Fruit fly (Drosophila melanogaster): ENCODE results near the gene Appl.
"Not testable (repeated sequence)": the region's sequence is repeated elsewhere in the genome, so short reads cannot be mapped to it uniquely, and the experiment has no call there.

Gene Appl

dm6 chrX:529724-530603 lies at the start of gene Appl, which contains the start of gene CG4293:
Appl (plus strand) TSS chrX:530501.
CG4293 (minus strand) TSS chrX:530291.
- TF ChIP-seq psq (optimal IDR thresholded peaks at IDR 0.05) (no peak), h (optimal IDR thresholded peaks at IDR 0.05) (no peak), ttk (optimal IDR thresholded peaks at IDR 0.05) (no peak), Myc (optimal IDR thresholded peaks at IDR 0.05) (no peak), Sin3A (optimal IDR thresholded peaks at IDR 0.05) (no peak), insv (optimal IDR thresholded peaks at IDR 0.05) (no peak)

- TF ChIP-seq h, insv, psq (optimal IDR thresholded peaks at IDR 0.05): not testable (repeated sequence)
These were observed 48.7 kb upstream of the Appl start, which contains the start of gene CG3176 for dm6 chrX:481642-482041. CG3176 (plus strand) TSS chrX:481862.

- no peak for TF ChIP-seq psq (optimal IDR thresholded peaks at IDR 0.05)
- no peak for TF ChIP-seq insv (optimal IDR thresholded peaks at IDR 0.05)
- TF ChIP-seq Myc (optimal IDR thresholded peaks at IDR 0.05) = no peak
- TF ChIP-seq Sin3A (optimal IDR thresholded peaks at IDR 0.05) = no peak
- TF ChIP-seq h (optimal IDR thresholded peaks at IDR 0.05) = no peak
- TF ChIP-seq ttk (optimal IDR thresholded peaks at IDR 0.05) = no peak
These were observed 42.8 kb upstream of the Appl start, which contains the start of the genes CG18273 and CG3156 for dm6 chrX:487517-487957. CG18273 (minus strand) TSS chrX:487581. CG3156 (plus strand) TSS chrX:487878.

- no peak for TF ChIP-seq Sin3A (optimal IDR thresholded peaks at IDR 0.05)
- TF ChIP-seq ttk (optimal IDR thresholded peaks at IDR 0.05) = no peak
- no peak for TF ChIP-seq h (optimal IDR thresholded peaks at IDR 0.05)
- no peak for TF ChIP-seq insv (optimal IDR thresholded peaks at IDR 0.05)
- TF ChIP-seq Myc (optimal IDR thresholded peaks at IDR 0.05) = no peak
- TF ChIP-seq psq (optimal IDR thresholded peaks at IDR 0.05) = no peak
These were observed 37.5 kb upstream of the Appl start for dm6 chrX:492701-493299.

dm6 chrX:493445-494190 lies 36.7 kb upstream of the Appl start, which contains the start of gene CG17896:
CG17896 (minus strand) TSS chrX:493495.
- TF ChIP-seq ttk (optimal IDR thresholded peaks at IDR 0.05) (no peak), Myc (optimal IDR thresholded peaks at IDR 0.05) (no peak), psq (optimal IDR thresholded peaks at IDR 0.05) (no peak), Sin3A (optimal IDR thresholded peaks at IDR 0.05) (no peak)

- no peak for TF ChIP-seq ttk (optimal IDR thresholded peaks at IDR 0.05)
- TF ChIP-seq h (optimal IDR thresholded peaks at IDR 0.05) = no peak
- TF ChIP-seq Myc (optimal IDR thresholded peaks at IDR 0.05) = no peak
- TF ChIP-seq insv (optimal IDR thresholded peaks at IDR 0.05) = no peak
- no peak for TF ChIP-seq psq (optimal IDR thresholded peaks at IDR 0.05)
- no peak for TF ChIP-seq Sin3A (optimal IDR thresholded peaks at IDR 0.05)
These were observed 36.1 kb upstream of the Appl start for dm6 chrX:494191-494554.

dm6 chrX:494607-495006 lies 35.7 kb upstream of the Appl start, which contains the start of gene CG17778:
CG17778 (plus strand) TSS chrX:494614.
- TF ChIP-seq Sin3A (optimal IDR thresholded peaks at IDR 0.05) = no peak
- TF ChIP-seq Myc (optimal IDR thresholded peaks at IDR 0.05) = no peak

dm6 chrX:496326-496725 lies 34.0 kb upstream of the Appl start, which contains the start of gene svr:
svr (plus strand) TSS chrX:496446.
- TF ChIP-seq Myc (optimal IDR thresholded peaks at IDR 0.05) (no peak), Sin3A (optimal IDR thresholded peaks at IDR 0.05) (no peak), h (optimal IDR thresholded peaks at IDR 0.05) (no peak), ttk (optimal IDR thresholded peaks at IDR 0.05) (no peak), psq (optimal IDR thresholded peaks at IDR 0.05) (no peak), insv (optimal IDR thresholded peaks at IDR 0.05) (no peak)

- TF ChIP-seq insv (optimal IDR thresholded peaks at IDR 0.05) (no peak), ttk (optimal IDR thresholded peaks at IDR 0.05) (no peak), Sin3A (optimal IDR thresholded peaks at IDR 0.05) (no peak), h (optimal IDR thresholded peaks at IDR 0.05) (no peak), psq (optimal IDR thresholded peaks at IDR 0.05) (no peak), Myc (optimal IDR thresholded peaks at IDR 0.05) (no peak)
These were observed 32.9 kb upstream of the Appl start for dm6 chrX:497425-497824.

dm6 chrX:498434-498833 lies 31.9 kb upstream of the Appl start:
- TF ChIP-seq insv (optimal IDR thresholded peaks at IDR 0.05) = no peak
- no peak for TF ChIP-seq h (optimal IDR thresholded peaks at IDR 0.05)
- TF ChIP-seq psq (optimal IDR thresholded peaks at IDR 0.05) = no peak
- TF ChIP-seq Sin3A (optimal IDR thresholded peaks at IDR 0.05) = no peak
- no peak for TF ChIP-seq Myc (optimal IDR thresholded peaks at IDR 0.05)
- no peak for TF ChIP-seq ttk (optimal IDR thresholded peaks at IDR 0.05)

- no peak for TF ChIP-seq h (optimal IDR thresholded peaks at IDR 0.05)
- TF ChIP-seq psq (optimal IDR thresholded peaks at IDR 0.05) = no peak
- TF ChIP-seq insv (optimal IDR thresholded peaks at IDR 0.05) = no peak
- TF ChIP-seq Myc (optimal IDR thresholded peaks at IDR 0.05) = no peak
- TF ChIP-seq Sin3A (optimal IDR thresholded peaks at IDR 0.05) = no peak
- TF ChIP-seq ttk (optimal IDR thresholded peaks at IDR 0.05) = no peak
These were observed 31.2 kb upstream of the Appl start for dm6 chrX:498924-499588.
